Worm (Caenorhabditis elegans) whole organism, late embryonic: ENCODE results near the gene C13B4.1.

Experiments
- ceh-48 ChIP-seq: sonication (generic microtip); optimal IDR thresholded peaks from 2 replicates; lab custom pipeline; 2016; ENCODE audit warnings: missing genetic modification characterization, inconsistent platforms, missing compliant biosample characterization
- che-1 ChIP-seq: sonication (generic microtip); optimal IDR thresholded peaks from 2 replicates; lab custom pipeline; 2016; ENCODE audit warnings: mild to moderate bottlenecking, missing genetic modification characterization, missing compliant biosample characterization
- sox-2 ChIP-seq: fragments of 200-800 bp; sonication (Bioruptor generic); IDR thresholded peaks from 2 replicates; pipeline ENCODE4 v1.3.6; 2022; ENCODE audit warnings: missing genetic modification reagents, missing genetic modification characterization, missing compliant biosample characterization

DNA sequence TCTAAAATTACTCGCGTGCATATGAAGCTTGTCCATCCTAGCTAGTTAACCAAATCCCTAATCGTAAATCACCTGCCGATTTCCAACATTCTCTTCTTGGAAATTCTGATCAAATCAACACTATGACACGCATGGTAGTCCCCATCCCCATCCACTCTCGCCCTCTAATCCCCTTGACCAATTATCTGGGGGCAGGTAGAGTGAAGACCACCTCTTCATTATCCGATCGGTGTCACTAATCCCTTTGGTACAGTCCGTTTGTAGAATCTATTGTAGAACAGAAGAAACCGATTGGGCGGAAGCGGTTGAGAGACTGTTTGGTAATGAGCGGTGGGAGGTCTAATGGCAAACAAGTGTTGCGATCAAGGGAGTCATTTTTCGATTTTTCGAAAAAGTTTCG is 42.3 kb downstream of the C13B4.1 start:
- no peak for TF ChIP-seq che-1 (tag; lab: Kevin White, UChicago)
- no peak for TF ChIP-seq sox-2 (GFP tag; lab: Robert Waterston, UW)
- no peak for TF ChIP-seq ceh-48 (tag; lab: Kevin White, UChicago)
